Fruit fly (Drosophila melanogaster) whole organism, embryonic: ENCODE data around the gene CG4960.

Source experiments
- CG14441 ChIP-seq: fragments of 200-800 bp; sonication (Bioruptor generic); IDR thresholded peaks from 2 replicates; pipeline ENCODE4 v1.3.6; 2022; ENCODE audit warnings: missing biosample characterization, missing genetic modification characterization
- CG14667 ChIP-seq: fragments of 200-800 bp; sonication (Bioruptor generic); IDR thresholded peaks from 2 replicates; pipeline ENCODE4 v1.3.6; 2022; ENCODE audit warnings: missing biosample characterization, missing genetic modification characterization
- CG15696 ChIP-seq: fragments of 200-800 bp; sonication (Bioruptor generic); optimal IDR thresholded peaks from 2 replicates; lab custom pipeline; 2019; ENCODE audit warnings: missing biosample characterization, mild to moderate bottlenecking, missing genetic modification characterization, moderate library complexity
- CG2199 ChIP-seq: fragments of 200-800 bp; sonication (Bioruptor generic); IDR thresholded peaks from 3 replicates; pipeline ENCODE4 v1.3.6; 2022; ENCODE audit warnings: missing biosample characterization, missing genetic modification characterization
- CG3838 ChIP-seq: fragments of 200-800 bp; sonication (Bioruptor generic); optimal IDR thresholded peaks from 3 replicates; lab custom pipeline; 2016; ENCODE audit warnings: missing biosample characterization, missing genetic modification characterization
- CG6813 ChIP-seq: fragments of 200-800 bp; sonication (Bioruptor generic); optimal IDR thresholded peaks from 2 replicates; lab custom pipeline; 2017; ENCODE audit warnings: missing biosample characterization, missing genetic modification characterization, mild to moderate bottlenecking, moderate library complexity, missing genetic modification reagents
- CG6854 ChIP-seq: fragments of 200-800 bp; sonication (Bioruptor generic); optimal IDR thresholded peaks from 3 replicates; lab custom pipeline; 2017; ENCODE audit warnings: missing biosample characterization, mild to moderate bottlenecking, missing genetic modification characterization
- Chrac-16 ChIP-seq: fragments of 200-800 bp; sonication (Bioruptor generic); optimal IDR thresholded peaks from 3 replicates; lab custom pipeline; 2016; ENCODE audit warnings: missing biosample characterization, missing genetic modification characterization
- Dfd ChIP-seq, 2 experiments: fragments of >200 bp; optimal IDR thresholded peaks; 2 replicates each; lab custom pipeline; 2017; ENCODE audit warnings: missing biosample characterization in 2 of 2, missing genetic modification characterization in 2 of 2
- Jarid2 ChIP-seq: fragments of 200-800 bp; sonication (Bioruptor generic); optimal IDR thresholded peaks from 3 replicates; lab custom pipeline; 2017; ENCODE audit warnings: mild to moderate bottlenecking, missing biosample characterization, missing genetic modification reagents, missing genetic modification characterization
- Taf1 ChIP-seq: fragments of 200-800 bp; sonication (Bioruptor generic); IDR thresholded peaks from 2 replicates; pipeline ENCODE4 v1.3.6; 2022; ENCODE audit warnings: missing biosample characterization, missing genetic modification characterization
- YL-1 ChIP-seq: fragments of 200-800 bp; sonication (Bioruptor generic); optimal IDR thresholded peaks from 3 replicates; lab custom pipeline; 2017; ENCODE audit warnings: missing biosample characterization, mild to moderate bottlenecking, missing genetic modification characterization
- az2 ChIP-seq: fragments of 200-800 bp; sonication (Bioruptor generic); optimal IDR thresholded peaks from 3 replicates; lab custom pipeline; 2016; ENCODE audit warnings: missing biosample characterization, missing genetic modification characterization
- mirr ChIP-seq: fragments of 200-800 bp; sonication (Bioruptor generic); optimal IDR thresholded peaks from 3 replicates; lab custom pipeline; 2018; ENCODE audit warnings: missing biosample characterization, mild to moderate bottlenecking, missing genetic modification characterization

DNA sequence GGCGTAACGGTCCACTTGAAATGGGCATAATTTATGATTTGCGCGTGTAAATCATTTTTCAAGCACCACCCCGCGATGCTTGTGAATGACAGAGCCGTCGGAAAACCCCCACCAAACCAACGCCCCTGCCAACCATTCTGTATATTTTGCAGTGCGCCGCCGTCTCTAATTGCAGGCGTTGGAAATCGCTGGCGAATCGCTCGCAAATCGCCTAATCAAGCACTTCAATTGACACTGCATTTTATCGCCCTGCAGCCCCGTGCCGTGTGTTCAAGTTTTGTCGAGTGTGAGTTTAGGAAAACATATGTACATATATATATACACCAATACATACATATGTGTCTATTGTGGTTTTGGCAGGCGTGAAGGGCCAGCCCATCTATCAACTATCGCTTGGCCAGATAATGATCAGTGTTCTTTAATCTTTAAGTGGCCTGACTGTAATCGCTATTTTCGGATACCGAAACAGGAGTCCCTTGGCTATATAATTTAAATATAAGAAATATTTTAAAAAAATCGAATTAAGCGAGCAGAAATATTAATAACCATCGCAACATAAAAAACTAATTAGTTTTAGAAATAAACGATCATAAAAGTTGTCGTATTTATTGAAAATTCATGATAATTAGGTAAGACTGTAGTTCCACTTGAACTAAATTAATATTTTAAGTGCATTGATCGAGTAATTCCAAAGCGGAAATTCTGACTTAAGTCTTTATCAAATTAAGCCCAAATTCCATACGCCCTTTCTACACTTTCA is 24.9 kb downstream of the CG4960 start:
- no peak for TF ChIP-seq Chrac-16
- TF ChIP-seq CG14667: no peak
- TF ChIP-seq CG3838: no peak
- no peak for TF ChIP-seq CG15696 (tag; lab: Kevin White, UChicago)
- no peak for TF ChIP-seq Taf1 (GFP tag; lab: Robert Waterston, UW)
- no peak for TF ChIP-seq CG14441 (GFP tag; lab: Robert Waterston, UW)
- no peak for TF ChIP-seq Dfd (GFP tag; optimal IDR thresholded peaks at IDR 0.05; lab: Kevin White, UChicago)
- no peak for TF ChIP-seq mirr
- no peak for TF ChIP-seq az2 (GFP tag; lab: Kevin White, UChicago)
- no peak for TF ChIP-seq CG2199 (GFP tag; lab: Robert Waterston, UW)
- TF ChIP-seq YL-1 (GFP tag; lab: Kevin White, UChicago): no peak
- no peak for TF ChIP-seq CG6813
- TF ChIP-seq CG6854 (GFP tag; lab: Kevin White, UChicago): no peak
- TF ChIP-seq Jarid2 (GFP tag; lab: Kevin White, UChicago): no peak
